Worm (Caenorhabditis elegans) whole organism, L4 larva: ENCODE data around the gene F14F7.5.

Source experiments
- F26F4.8 ChIP-seq: fragments of 200-800 bp; sonication (Bioruptor generic); conservative IDR thresholded peaks from 2 replicates; pipeline ENCODE4 v1.3.6; 2022; ENCODE audit warnings: missing genetic modification characterization, missing compliant biosample characterization
- F49E8.2 ChIP-seq: sonication (generic microtip); optimal IDR thresholded peaks from 2 replicates; lab custom pipeline; 2016; ENCODE audit warnings: missing compliant biosample characterization, mild to moderate bottlenecking, missing genetic modification characterization, borderline replicate concordance
- R02D3.7 ChIP-seq: fragments of 150-350 bp; sonication (generic microtip); optimal IDR thresholded peaks from 3 replicates; lab custom pipeline; 2014; ENCODE audit warnings: missing biosample characterization, missing genetic modification characterization
- T26A8.4 ChIP-seq: fragments of 200-800 bp; sonication (Bioruptor generic); IDR thresholded peaks from 2 replicates; pipeline ENCODE4 v1.3.6; 2022; ENCODE audit warnings: missing genetic modification characterization, missing compliant biosample characterization
- Y48G9A.11 ChIP-seq: fragments of 200-800 bp; sonication (Bioruptor generic); IDR thresholded peaks from 2 replicates; pipeline ENCODE4 v1.3.6; 2022; ENCODE audit warnings: missing genetic modification reagents, missing genetic modification characterization, missing compliant biosample characterization
- aha-1 ChIP-seq: fragments of 150-350 bp; peaks from one replicate; lab custom pipeline; 2014; ENCODE audit warnings: missing biosample characterization, missing genetic modification characterization
- ceh-28 ChIP-seq: fragments of 150-350 bp; optimal IDR thresholded peaks from 2 replicates; lab custom pipeline; 2014; ENCODE audit warnings: missing biosample characterization, missing genetic modification reagents, missing genetic modification characterization
- ceh-32 ChIP-seq: sonication (generic microtip); optimal IDR thresholded peaks from 2 replicates; lab custom pipeline; 2016; ENCODE audit warnings: mild to moderate bottlenecking, missing genetic modification characterization, missing compliant biosample characterization; ENCODE audit not compliant: poor library complexity
- cey-2 ChIP-seq: sonication (generic microtip); optimal IDR thresholded peaks from 3 replicates; lab custom pipeline; 2017; ENCODE audit warnings: missing genetic modification characterization, mild to moderate bottlenecking, missing compliant biosample characterization, antibody characterized with exemption, borderline replicate concordance; ENCODE audit not compliant: insufficient read depth
- ctbp-1 ChIP-seq: fragments of 200-800 bp; sonication (Bioruptor generic); IDR thresholded peaks from 2 replicates; pipeline ENCODE4 v1.3.6; 2022; ENCODE audit warnings: missing genetic modification reagents, missing genetic modification characterization, missing compliant biosample characterization
- daf-12 ChIP-seq: fragments of 150-350 bp; optimal IDR thresholded peaks from 2 replicates; lab custom pipeline; 2014; ENCODE audit warnings: missing biosample characterization, missing genetic modification reagents, missing genetic modification characterization
- daf-8 ChIP-seq: fragments of 200-800 bp; sonication (Bioruptor generic); IDR thresholded peaks from 2 replicates; pipeline ENCODE4 v1.3.6; 2022; ENCODE audit warnings: missing genetic modification characterization, missing compliant biosample characterization
- dmd-8 ChIP-seq: fragments of 200-800 bp; sonication (Bioruptor generic); IDR thresholded peaks from 2 replicates; pipeline ENCODE4 v1.3.6; 2022; ENCODE audit warnings: missing genetic modification characterization, missing compliant biosample characterization
- dmd-9 ChIP-seq: fragments of 200-800 bp; sonication (Bioruptor generic); IDR thresholded peaks from 2 replicates; pipeline ENCODE4 v1.3.6; 2022; ENCODE audit warnings: missing genetic modification reagents, missing genetic modification characterization, missing compliant biosample characterization
- dpl-1 ChIP-seq: fragments of 150-350 bp; optimal IDR thresholded peaks from 2 replicates; lab custom pipeline; 2014; ENCODE audit warnings: missing biosample characterization, missing genetic modification reagents, missing genetic modification characterization
- hlh-11 ChIP-seq: fragments of 200-800 bp; sonication (Bioruptor generic); optimal IDR thresholded peaks from 2 replicates; lab custom pipeline; 2018; ENCODE audit warnings: mild to moderate bottlenecking, missing genetic modification characterization, missing compliant biosample characterization
- hmg-1.1 ChIP-seq: fragments of 200-800 bp; sonication (Bioruptor generic); IDR thresholded peaks from 2 replicates; pipeline ENCODE4 v1.3.6; 2022; ENCODE audit warnings: missing genetic modification reagents, missing genetic modification characterization, missing compliant biosample characterization
- lim-7 ChIP-seq: fragments of 200-800 bp; sonication (Bioruptor generic); IDR thresholded peaks from 2 replicates; pipeline ENCODE4 v1.3.6; 2022; ENCODE audit warnings: missing genetic modification characterization, missing compliant biosample characterization
- lin-13 ChIP-seq: fragments of 150-350 bp; optimal IDR thresholded peaks from 2 replicates; lab custom pipeline; 2014; ENCODE audit warnings: missing biosample characterization, missing genetic modification reagents, missing genetic modification characterization
- madf-5 ChIP-seq, 2 experiments: fragments of 200-800 bp; sonication (Bioruptor generic); IDR thresholded peaks; 2 replicates each; pipeline ENCODE4 v1.3.6; 2022; ENCODE audit warnings: missing compliant biosample characterization in 2 of 2, missing genetic modification characterization in 2 of 2
- madf-9 ChIP-seq: fragments of 200-800 bp; sonication (Bioruptor generic); conservative IDR thresholded peaks from 2 replicates; pipeline ENCODE4 v1.3.6; 2022; ENCODE audit warnings: missing genetic modification reagents, missing genetic modification characterization, missing compliant biosample characterization
- mdl-1 ChIP-seq, 2 experiments: fragments of 150-350 bp in 1 of 2; sonication (generic microtip) in 1 of 2; optimal IDR thresholded peaks; 2 replicates each; lab custom pipeline; 2014 to 2017; ENCODE audit warnings: missing biosample characterization in 2 of 2, missing genetic modification characterization in 2 of 2
- mes-2 ChIP-seq: sonication (generic microtip); optimal IDR thresholded peaks from 2 replicates; lab custom pipeline; 2016; ENCODE audit warnings: missing genotype, mild to moderate bottlenecking, missing genetic modification characterization, missing compliant biosample characterization; ENCODE audit not compliant: poor library complexity, severe bottlenecking
- mxl-2 ChIP-seq: fragments of 200-800 bp; sonication (Bioruptor generic); conservative IDR thresholded peaks from 2 replicates; pipeline ENCODE4 v1.3.6; 2022; ENCODE audit warnings: missing genetic modification reagents, missing genetic modification characterization, missing compliant biosample characterization
- mxl-3 ChIP-seq: fragments of 200-800 bp; sonication (Bioruptor generic); optimal IDR thresholded peaks from 2 replicates; lab custom pipeline; 2018; ENCODE audit warnings: mild to moderate bottlenecking, missing genetic modification characterization, missing compliant biosample characterization
- nhr-102 ChIP-seq: sonication (generic microtip); optimal IDR thresholded peaks from 2 replicates; lab custom pipeline; 2016; ENCODE audit warnings: mild to moderate bottlenecking, missing genetic modification characterization, moderate library complexity, missing compliant biosample characterization
- nhr-25 ChIP-seq: sonication (generic microtip); optimal IDR thresholded peaks from 2 replicates; lab custom pipeline; 2017; ENCODE audit warnings: missing genetic modification characterization, mild to moderate bottlenecking, missing compliant biosample characterization, antibody characterized with exemption, moderate library complexity, borderline replicate concordance; ENCODE audit not compliant: insufficient read depth
- nhr-28 ChIP-seq: fragments of 150-350 bp; optimal IDR thresholded peaks from 2 replicates; lab custom pipeline; 2014; ENCODE audit warnings: missing biosample characterization, missing genetic modification characterization
- nhr-41 ChIP-seq: fragments of 200-800 bp; sonication (Bioruptor generic); IDR thresholded peaks from 2 replicates; pipeline ENCODE4 v1.3.6; 2022; ENCODE audit warnings: missing genetic modification reagents, missing genetic modification characterization, missing compliant biosample characterization
- nhr-42 ChIP-seq: fragments of 200-800 bp; sonication (Bioruptor generic); IDR thresholded peaks from 2 replicates; pipeline ENCODE4 v1.3.6; 2022; ENCODE audit warnings: missing genetic modification characterization, missing compliant biosample characterization
- nhr-48 ChIP-seq: sonication (generic microtip); optimal IDR thresholded peaks from 2 replicates; lab custom pipeline; 2016; ENCODE audit warnings: mild to moderate bottlenecking, missing genetic modification characterization, missing compliant biosample characterization
- nhr-6 ChIP-seq: fragments of 150-350 bp; optimal IDR thresholded peaks from 2 replicates; lab custom pipeline; 2014; ENCODE audit warnings: missing biosample characterization, missing genetic modification characterization
- nhr-76 ChIP-seq: fragments of 150-350 bp; optimal IDR thresholded peaks from 2 replicates; lab custom pipeline; 2014; ENCODE audit warnings: missing biosample characterization, missing genetic modification characterization
- rbr-2 ChIP-seq: sonication (generic microtip); optimal IDR thresholded peaks from 2 replicates; lab custom pipeline; 2016; ENCODE audit warnings: missing genotype, missing genetic modification characterization, missing compliant biosample characterization
- spr-1 ChIP-seq: sonication (generic microtip); optimal IDR thresholded peaks from 2 replicates; lab custom pipeline; 2016; ENCODE audit warnings: mild to moderate bottlenecking, missing genetic modification characterization, missing compliant biosample characterization
- unc-39 ChIP-seq: sonication (generic microtip); optimal IDR thresholded peaks from 2 replicates; lab custom pipeline; 2017; ENCODE audit warnings: missing biosample characterization, missing genetic modification characterization
- unc-62 ChIP-seq, 3 experiments: fragments of 150-350 bp in 1 of 3; sonication (generic microtip); optimal IDR thresholded peaks in 2 of 3; peaks in 1 of 3; 1 replicate in 1 of 3; 2 replicates in 2 of 3; lab custom pipeline; 2014 to 2017; ENCODE audit warnings: missing biosample characterization in 3 of 3, missing genetic modification characterization in 3 of 3, missing genetic modification reagents in 3 of 3, missing genotype in 1 of 3
- vab-7 ChIP-seq: fragments of 200-800 bp; sonication (Bioruptor generic); IDR thresholded peaks from 2 replicates; pipeline ENCODE4 v1.3.6; 2022; ENCODE audit warnings: missing genetic modification reagents, missing genetic modification characterization, missing compliant biosample characterization
- zfp-3 ChIP-seq: fragments of 200-800 bp; sonication (Bioruptor generic); conservative IDR thresholded peaks from 2 replicates; pipeline ENCODE4 v1.3.6; 2022; ENCODE audit warnings: missing genetic modification reagents, missing genetic modification characterization, missing compliant biosample characterization

Gene F14F7.5

ce11 chrIII:13004316-13004715 is 27.5 kb upstream of the F14F7.5 start:
- peak in 1 of 2 experiments; percentile 9 for TF ChIP-seq unc-62 (GFP tag; optimal IDR thresholded peaks at IDR 0.05 in 1 of 2; lab: Kevin White, UChicago)
- no peak for TF ChIP-seq unc-62 (tag; optimal IDR thresholded peaks at IDR 0.05; lab: Kevin White, UChicago)
- no peak for TF ChIP-seq daf-12
- TF ChIP-seq, all 104 proteins: peak for 1

ce11 chrIII:13005161-13005560 is 26.6 kb upstream of the F14F7.5 start, which contains the start of gene snf-7:
Gene snf-7 (plus strand): TSS chrIII:13005461.
- TF ChIP-seq ceh-28 (peak; percentile 36), aha-1 (tag; lab: Kevin White, UChicago) (no peak)

ce11 chrIII:13011927-13012326 is 19.9 kb upstream of the F14F7.5 start:
- TF ChIP-seq vab-7 (GFP tag; lab: Robert Waterston, UW) (no peak), hlh-11 (tag; lab: Kevin White, UChicago) (peak; percentile 17), lin-13 (GFP tag; lab: Kevin White, UChicago) (no peak), unc-62 (GFP tag; optimal IDR thresholded peaks at IDR 0.05 in 1 of 2; lab: Kevin White, UChicago) (peak in 1 of 2 experiments; percentile 99), unc-62 (tag; optimal IDR thresholded peaks at IDR 0.05; lab: Kevin White, UChicago) (no peak), nhr-28 (tag; lab: Kevin White, UChicago) (peak; percentile 44), aha-1 (tag; lab: Kevin White, UChicago) (peak; percentile 80), mes-2 (tag; lab: Kevin White, UChicago) (peak; percentile 3)
- TF ChIP-seq, all 104 proteins: peak for 5

ce11 chrIII:13013912-13014311 is 17.9 kb upstream of the F14F7.5 start:
- TF ChIP-seq nhr-102 (tag; lab: Kevin White, UChicago) (no peak), unc-62 (GFP tag; optimal IDR thresholded peaks at IDR 0.05 in 1 of 2; lab: Kevin White, UChicago) (peak in 1 of 2 experiments; percentile 66), unc-62 (tag; optimal IDR thresholded peaks at IDR 0.05; lab: Kevin White, UChicago) (no peak)

- TF ChIP-seq mxl-2 (GFP tag; lab: Robert Waterston, UW) (peak; percentile 53; the same call in 1 of the 2 replicates), spr-1 (tag; lab: Kevin White, UChicago) (peak; percentile 66), madf-9 (GFP tag; lab: Robert Waterston, UW) (no peak; the same call in 1 of the 2 replicates), F49E8.2 (tag; lab: Kevin White, UChicago) (peak; percentile 50), unc-39 (tag; lab: Kevin White, UChicago) (no peak), rbr-2 (tag; lab: Kevin White, UChicago) (peak; percentile 30), nhr-6 (tag; lab: Kevin White, UChicago) (peak; percentile 17), cey-2 (tag; lab: Kevin White, UChicago) (no peak), nhr-25 (tag; lab: Kevin White, UChicago) (peak; percentile 18), daf-8 (GFP tag; lab: Robert Waterston, UW) (no peak), ctbp-1 (GFP tag; lab: Robert Waterston, UW) (peak; percentile 75; the same call in 1 of the 2 replicates), mxl-3 (peak; percentile 40), R02D3.7 (no peak), Y48G9A.11 (GFP tag; lab: Robert Waterston, UW) (peak; percentile 76), hmg-1.1 (peak; percentile 85), hlh-11 (tag; lab: Kevin White, UChicago) (peak; percentile 54), dmd-8 (GFP tag; lab: Robert Waterston, UW) (peak; percentile 79), madf-5 (GFP tag; IDR thresholded peaks at IDR 0.05; lab: Robert Waterston, UW) (peak; percentile 40 to 79; a peak in 2 of 4 replicates), dpl-1 (GFP tag; lab: Kevin White, UChicago) (peak; percentile 53), ceh-32 (no peak), mdl-1 (tag; optimal IDR thresholded peaks at IDR 0.05; lab: Kevin White, UChicago) (peak in 1 of 2 experiments; percentile 30), nhr-48 (peak; percentile 62), nhr-76 (tag; lab: Kevin White, UChicago) (no peak), nhr-41 (0 out of 2 replicates have a peak, but pooled peaks have one; percentile 20), lin-13 (GFP tag; lab: Kevin White, UChicago) (peak; percentile 3), T26A8.4 (peak; percentile 83), lim-7 (peak; percentile 74), dmd-9 (GFP tag; lab: Robert Waterston, UW) (peak; percentile 25; the same call in 1 of the 2 replicates), nhr-102 (tag; lab: Kevin White, UChicago) (peak; percentile 87), nhr-42 (GFP tag; lab: Robert Waterston, UW) (peak; percentile 65; the same call in 1 of the 2 replicates), F26F4.8 (GFP tag; lab: Robert Waterston, UW) (peak; percentile 73; the same call in 1 of the 2 replicates), zfp-3 (GFP tag; lab: Robert Waterston, UW) (0 out of 2 replicates have a peak, but pooled peaks have one; percentile 28)
Measured at ce11 chrIII:13015754-13016317, 16.0 kb upstream of the F14F7.5 start.
